Worm (Caenorhabditis elegans) whole organism, L1 larva: Measurements from ENCODE around the gene F57G12.2.

Experiments used
- ces-1 ChIP-seq: fragments of 150-350 bp; optimal IDR thresholded peaks from 2 replicates; lab custom pipeline; 2014; ENCODE audit warnings: missing biosample characterization, missing genetic modification reagents, missing genetic modification characterization
- fkh-10 ChIP-seq: sonication (generic microtip); optimal IDR thresholded peaks from 2 replicates; lab custom pipeline; 2017; ENCODE audit warnings: missing biosample characterization, missing genetic modification reagents, missing genetic modification characterization
- lin-13 ChIP-seq: fragments of 150-350 bp; optimal IDR thresholded peaks from 2 replicates; lab custom pipeline; 2014; ENCODE audit warnings: missing biosample characterization, missing genetic modification reagents, missing genetic modification characterization
- mdl-1 ChIP-seq, 2 experiments: fragments of 150-350 bp; optimal IDR thresholded peaks; 2 replicates each; lab custom pipeline; 2014 to 2017; ENCODE audit warnings: missing biosample characterization in 2 of 2, missing genetic modification characterization in 2 of 2, inconsistent platforms in 1 of 2
- nhr-237 ChIP-seq: fragments of 150-350 bp; optimal IDR thresholded peaks from 2 replicates; lab custom pipeline; 2014; ENCODE audit warnings: missing biosample characterization, missing genetic modification characterization
- nhr-77 ChIP-seq: fragments of 150-350 bp; optimal IDR thresholded peaks from 2 replicates; lab custom pipeline; 2014; ENCODE audit warnings: missing biosample characterization, missing genetic modification characterization
- unc-130 ChIP-seq: fragments of 150-350 bp; optimal IDR thresholded peaks from 2 replicates; lab custom pipeline; 2017; ENCODE audit warnings: missing biosample characterization, missing genetic modification characterization, inconsistent platforms
- zag-1 ChIP-seq: fragments of 150-350 bp; optimal IDR thresholded peaks from 2 replicates; lab custom pipeline; 2014; ENCODE audit warnings: missing biosample characterization, missing genetic modification characterization

DNA sequence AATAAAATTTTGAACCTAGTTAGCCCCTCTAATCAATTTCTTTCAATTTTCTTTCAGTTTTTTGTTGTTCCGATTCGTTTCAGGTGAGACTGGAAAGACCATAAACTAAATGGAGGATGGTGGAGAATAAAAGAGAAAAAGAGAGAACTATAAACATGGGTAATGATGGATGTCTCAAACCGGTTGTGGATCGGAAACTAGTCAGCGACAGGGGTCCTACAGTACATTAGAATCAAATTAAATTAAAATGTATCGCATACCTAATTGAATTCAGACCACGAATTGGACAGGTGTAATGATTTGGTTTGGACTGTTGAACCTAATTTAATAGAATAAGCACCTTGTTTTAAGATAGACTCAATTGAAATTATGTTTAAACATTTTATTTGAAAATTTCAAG is 4.2 kb upstream of the F57G12.2 start:
- TF ChIP-seq ces-1 (GFP tag; lab: Kevin White, UChicago) (no peak), mdl-1 (tag; optimal IDR thresholded peaks at IDR 0.05; lab: Kevin White, UChicago) (no peak), lin-13 (no peak), nhr-237 (tag; lab: Kevin White, UChicago) (no peak), unc-130 (tag; lab: Kevin White, UChicago) (no peak), nhr-77 (no peak), fkh-10 (GFP tag; lab: Kevin White, UChicago) (no peak), zag-1 (tag; lab: Kevin White, UChicago) (no peak)
